Worm (Caenorhabditis elegans) whole organism, late embryonic: ENCODE measurements around the gene R02D5.9.

Experiments used
- ama-1 ChIP-seq: fragments of 150-350 bp; optimal IDR thresholded peaks from 2 replicates; lab custom pipeline; 2014
- ceh-19 ChIP-seq: fragments of 200-800 bp; sonication (Bioruptor generic); optimal IDR thresholded peaks from 2 replicates; lab custom pipeline; 2018; ENCODE audit warnings: mild to moderate bottlenecking, missing genetic modification characterization, missing compliant biosample characterization
- ceh-31 ChIP-seq: sonication (generic microtip); optimal IDR thresholded peaks from 2 replicates; lab custom pipeline; 2016; ENCODE audit warnings: missing genetic modification characterization, missing compliant biosample characterization
- che-1 ChIP-seq: sonication (generic microtip); optimal IDR thresholded peaks from 2 replicates; lab custom pipeline; 2016; ENCODE audit warnings: mild to moderate bottlenecking, missing genetic modification characterization, missing compliant biosample characterization
- mec-3 ChIP-seq: sonication (generic microtip); optimal IDR thresholded peaks from 2 replicates; lab custom pipeline; 2016; ENCODE audit warnings: borderline replicate concordance, missing genetic modification characterization, missing compliant biosample characterization
- nhr-11 ChIP-seq: fragments of 150-350 bp; optimal IDR thresholded peaks from 2 replicates; lab custom pipeline; 2014; ENCODE audit warnings: missing biosample characterization, missing genetic modification characterization
- pag-3 ChIP-seq: sonication (generic microtip); optimal IDR thresholded peaks from 2 replicates; lab custom pipeline; 2016; ENCODE audit warnings: missing compliant biosample characterization, missing genetic modification characterization, borderline replicate concordance
- pqm-1 ChIP-seq: sonication (generic microtip); optimal IDR thresholded peaks from 2 replicates; lab custom pipeline; 2016; ENCODE audit warnings: missing genetic modification characterization, missing compliant biosample characterization
- unc-86 ChIP-seq: sonication (generic microtip); optimal IDR thresholded peaks from 2 replicates; lab custom pipeline; 2016; ENCODE audit warnings: missing genetic modification characterization, missing compliant biosample characterization

- no peak for TF ChIP-seq mec-3
- TF ChIP-seq unc-86 = no peak
- TF ChIP-seq nhr-11 (tag; lab: Kevin White, UChicago) = no peak
- no peak for TF ChIP-seq che-1
- TF ChIP-seq pag-3 = no peak
- TF ChIP-seq ceh-31 (tag; lab: Kevin White, UChicago) = no peak
- TF ChIP-seq ama-1 = no peak
- no peak for TF ChIP-seq ceh-19
- no peak for TF ChIP-seq pqm-1 (tag; lab: Kevin White, UChicago)
Measured at ce11 chrV:14540932-14541331, 30.0 kb upstream of the R02D5.9 start.
